Worm (Caenorhabditis elegans): ENCODE measurements around the gene lys-3.

lys-3 gene

DNA sequence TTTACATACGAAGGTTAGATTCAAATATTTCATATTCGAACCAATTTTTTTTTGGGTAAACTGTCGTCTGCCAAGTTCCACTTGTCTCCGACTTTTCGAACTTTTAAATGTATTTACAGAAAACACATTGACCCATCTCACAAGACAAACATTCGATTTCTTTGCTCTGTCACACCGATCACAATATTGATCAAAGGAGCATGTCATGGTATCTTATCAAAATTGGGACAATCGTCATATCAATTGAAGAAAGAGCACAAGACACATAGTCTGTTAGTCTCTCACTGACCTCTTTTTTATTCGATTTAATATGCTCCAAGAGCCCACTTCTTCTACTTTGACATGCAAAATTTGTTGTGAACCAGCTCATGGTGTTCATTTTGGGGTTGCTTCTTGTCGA is 27.3 kb downstream of the lys-3 start, which contains the start of gene nhr-232:
Gene nhr-232 (plus strand): TSS at position 121 of the 400 bp plus-strand sequence.
- TF ChIP-seq aly-2 (tag; optimal IDR thresholded peaks at IDR 0.05) (no peak), F13H6.1 (tag; optimal IDR thresholded peaks at IDR 0.05) (peak; percentile 5), sma-9 (GFP tag; optimal IDR thresholded peaks at IDR 0.05) (peak; percentile 55), sma-9 (tag; optimal IDR thresholded peaks at IDR 0.05) (no peak), fos-1 (tag; optimal IDR thresholded peaks at IDR 0.05) (peak; percentile 80), lin-11 (tag; optimal IDR thresholded peaks at IDR 0.05) (no peak)

DNA sequence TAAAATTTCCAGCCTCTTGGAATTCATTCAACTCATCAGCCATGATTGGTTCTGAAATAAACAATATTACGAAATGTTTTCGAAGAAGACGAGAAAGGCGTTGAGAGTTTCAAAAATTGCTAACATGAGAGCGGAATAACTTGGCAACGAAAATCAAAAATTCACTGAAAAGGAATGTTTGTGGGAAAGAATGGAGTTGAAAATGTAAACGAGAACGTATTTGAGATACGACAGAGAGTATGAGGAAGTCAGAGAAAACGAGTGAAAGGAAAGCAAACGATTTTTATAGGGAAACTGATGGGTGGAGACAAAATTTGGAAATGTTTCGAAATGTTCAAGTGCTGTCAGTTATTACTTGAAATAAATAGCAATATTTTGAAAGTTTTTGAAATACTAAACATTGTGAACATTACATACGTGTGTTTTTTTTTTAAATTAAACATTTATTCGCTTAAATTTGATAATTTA is 28.3 kb downstream of the lys-3 start, which contains the start of gene rop-1:
Gene rop-1 (minus strand): TSS at position 51 of the 468 bp plus-strand sequence.
- peak; percentile 88 for TF ChIP-seq nhr-129 (tag; optimal IDR thresholded peaks at IDR 0.05)
- peak; percentile 48 for TF ChIP-seq fos-1 (tag; optimal IDR thresholded peaks at IDR 0.05)
- peak; percentile 53 for TF ChIP-seq blmp-1 (tag; optimal IDR thresholded peaks at IDR 0.05; ENCODE audit: insufficient read depth)
- TF ChIP-seq C34F6.9 (tag; optimal IDR thresholded peaks at IDR 0.05): peak; percentile 60
- TF ChIP-seq unc-55 (GFP tag; optimal IDR thresholded peaks at IDR 0.05): peak; percentile 75
- TF ChIP-seq lin-11 (tag; optimal IDR thresholded peaks at IDR 0.05): no peak
- peak; percentile 2 for TF ChIP-seq gmeb-1 (tag; optimal IDR thresholded peaks at IDR 0.05)
- TF ChIP-seq nhr-77 (tag; optimal IDR thresholded peaks at IDR 0.05): no peak
- TF ChIP-seq ZK546.5 (tag; optimal IDR thresholded peaks at IDR 0.05): no peak
- no peak for TF ChIP-seq peb-1 (tag; optimal IDR thresholded peaks at IDR 0.05)
- peak; percentile 19 for TF ChIP-seq ama-1 (optimal IDR thresholded peaks at IDR 0.05)
- no peak for TF ChIP-seq ztf-1 (GFP tag; conservative IDR thresholded peaks at IDR 0.05)
- TF ChIP-seq lsy-2 (tag; optimal IDR thresholded peaks at IDR 0.05): peak in 1 of 2 experiments; percentile 15
- TF ChIP-seq nhr-23 (tag; optimal IDR thresholded peaks at IDR 0.05): no peak

DNA sequence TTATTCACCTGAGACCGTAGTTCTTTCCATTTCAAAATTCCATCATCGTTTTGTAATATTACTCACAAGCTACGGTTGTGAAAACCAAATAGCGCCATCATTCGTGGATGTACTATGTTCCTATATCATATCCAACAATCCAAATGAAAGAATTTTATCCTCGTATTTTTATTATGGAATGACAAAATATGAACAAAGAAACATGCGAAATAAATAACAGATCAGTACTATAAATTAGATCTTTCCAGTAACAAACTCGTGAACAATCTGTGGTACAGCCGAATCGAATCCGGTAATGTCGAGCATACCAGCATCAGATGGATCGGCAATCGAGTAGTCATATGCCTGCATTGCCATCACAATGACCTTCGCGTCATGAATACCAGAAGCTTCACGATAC is 30.7 kb downstream of the lys-3 start:
- TF ChIP-seq nhr-77 (tag; optimal IDR thresholded peaks at IDR 0.05) (no peak), ztf-4 (tag; optimal IDR thresholded peaks at IDR 0.05) (no peak), nhr-6 (tag; optimal IDR thresholded peaks at IDR 0.05) (no peak), nhr-21 (tag; optimal IDR thresholded peaks at IDR 0.05) (no peak), nhr-237 (tag; optimal IDR thresholded peaks at IDR 0.05) (no peak), nhr-129 (tag; optimal IDR thresholded peaks at IDR 0.05) (no peak), peb-1 (tag; optimal IDR thresholded peaks at IDR 0.05) (no peak), unc-39 (tag; optimal IDR thresholded peaks at IDR 0.05) (no peak), mdl-1 (tag; optimal IDR thresholded peaks at IDR 0.05) (no peak), crh-2 (tag; optimal IDR thresholded peaks at IDR 0.05) (no peak), fos-1 (tag; optimal IDR thresholded peaks at IDR 0.05) (no peak), ztf-11 (tag; optimal IDR thresholded peaks at IDR 0.05) (no peak), ztf-1 (GFP tag; conservative IDR thresholded peaks at IDR 0.05) (no peak)

- TF ChIP-seq nhr-25 (tag; optimal IDR thresholded peaks at IDR 0.05) (no peak), ztf-1 (GFP tag; conservative IDR thresholded peaks at IDR 0.05) (no peak)
These were observed 33.8 kb downstream of the lys-3 start for ce11 chrV:10249515-10249914.

- TF ChIP-seq nhr-21 (tag; optimal IDR thresholded peaks at IDR 0.05) (no peak), unc-55 (GFP tag; optimal IDR thresholded peaks at IDR 0.05) (no peak), ceh-16 (tag; optimal IDR thresholded peaks at IDR 0.05) (no peak), nhr-10 (tag; optimal IDR thresholded peaks at IDR 0.05) (no peak), dmd-4 (tag; optimal IDR thresholded peaks at IDR 0.05) (no peak), mdl-1 (tag; optimal IDR thresholded peaks at IDR 0.05) (no peak), nhr-6 (tag; optimal IDR thresholded peaks at IDR 0.05) (no peak), lin-11 (tag; optimal IDR thresholded peaks at IDR 0.05) (no peak), crh-2 (tag; optimal IDR thresholded peaks at IDR 0.05) (no peak), nhr-25 (tag; optimal IDR thresholded peaks at IDR 0.05) (no peak), snpc-4 (tag; optimal IDR thresholded peaks at IDR 0.05) (no peak), R02D3.7 (tag; optimal IDR thresholded peaks at IDR 0.05) (no peak), ztf-1 (GFP tag; conservative IDR thresholded peaks at IDR 0.05) (no peak), lin-39 (tag; optimal IDR thresholded peaks at IDR 0.05) (no peak), blmp-1 (tag; optimal IDR thresholded peaks at IDR 0.05; ENCODE audit: insufficient read depth) (no peak), C34F6.9 (tag; optimal IDR thresholded peaks at IDR 0.05) (no peak), mab-5 (tag; optimal IDR thresholded peaks at IDR 0.05) (no peak), unc-39 (tag; optimal IDR thresholded peaks at IDR 0.05) (no peak), elt-3 (tag; optimal IDR thresholded peaks at IDR 0.05) (no peak), zag-1 (tag; optimal IDR thresholded peaks at IDR 0.05) (no peak)
These were observed 34.9 kb downstream of the lys-3 start, which contains the start of gene akt-1 for ce11 chrV:10248255-10248979. Gene akt-1, plus strand, starts transcription at chrV:10248905.

Measured in whole organism, L2 larva.